Worm (Caenorhabditis elegans): ENCODE measurements around the gene cnc-1.

The cnc-1 gene

ce11 chrV:1467444-1467843 lies 23.4 kb upstream of the cnc-1 start, which contains the start of gene gid-8:
gid-8 (plus strand) TSS chrV:1467744.
- TF ChIP-seq nhr-11 (tag; optimal IDR thresholded peaks at IDR 0.05): no peak
- no peak for TF ChIP-seq lin-38 (GFP tag; IDR thresholded peaks at IDR 0.05)
- TF ChIP-seq unc-39 (tag; optimal IDR thresholded peaks at IDR 0.05): no peak

DNA sequence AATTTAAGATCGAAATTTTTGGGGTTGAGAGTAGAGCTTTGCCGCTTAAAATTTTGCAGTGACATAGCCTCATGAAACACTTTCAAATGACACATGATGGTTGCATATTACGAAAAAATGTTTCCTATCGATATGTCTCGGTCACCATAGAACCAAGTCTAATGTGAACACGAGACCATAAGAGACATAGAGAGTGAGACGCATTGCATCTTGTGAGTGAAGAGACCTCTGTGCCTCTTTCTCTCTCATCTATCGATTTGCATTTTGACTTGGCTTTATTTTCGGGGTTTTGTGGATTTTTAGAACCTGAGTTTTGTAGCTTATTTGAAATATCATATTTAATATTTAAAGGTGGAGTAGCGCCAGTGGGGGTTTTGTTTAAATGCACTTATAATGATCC lies 22.9 kb upstream of the cnc-1 start:
- no peak for TF ChIP-seq F44E2.7 (GFP tag; IDR thresholded peaks at IDR 0.05)
- peak; percentile 43 for TF ChIP-seq dve-1 (tag; optimal IDR thresholded peaks at IDR 0.05; ENCODE audit: insufficient read depth)
- TF ChIP-seq gei-8 (GFP tag; optimal IDR thresholded peaks at IDR 0.05): no peak
- no peak for TF ChIP-seq fos-1 (tag; optimal IDR thresholded peaks at IDR 0.05)
- no peak for TF ChIP-seq zip-11 (GFP tag; IDR thresholded peaks at IDR 0.05)
- TF ChIP-seq mes-2 (tag; optimal IDR thresholded peaks at IDR 0.05; ENCODE audit: poor library complexity, severe bottlenecking): peak; percentile 57
- peak in 1 of 2 experiments; percentile 65 for TF ChIP-seq mdl-1 (tag; optimal IDR thresholded peaks at IDR 0.05)
- TF ChIP-seq ama-1 (optimal IDR thresholded peaks at IDR 0.05): no peak
- no peak for TF ChIP-seq egl-27 (tag; optimal IDR thresholded peaks at IDR 0.05)
- TF ChIP-seq dmd-6 (GFP tag; IDR thresholded peaks at IDR 0.05): peak; percentile 50
- TF ChIP-seq unc-62 (GFP tag; optimal IDR thresholded peaks at IDR 0.05 in 1 of 2): peak in 1 of 2 experiments; percentile 38
- TF ChIP-seq unc-62 (tag; optimal IDR thresholded peaks at IDR 0.05): no peak
- TF ChIP-seq nhr-25 (tag; optimal IDR thresholded peaks at IDR 0.05; ENCODE audit: borderline replicate concordance, insufficient read depth): no peak
- no peak for TF ChIP-seq daf-12 (tag; optimal IDR thresholded peaks at IDR 0.05)
- TF ChIP-seq spr-1 (tag; optimal IDR thresholded peaks at IDR 0.05): no peak
- TF ChIP-seq pha-4 (GFP tag; IDR thresholded peaks at IDR 0.05): no peak
- no peak for TF ChIP-seq pha-4 (tag; optimal IDR thresholded peaks at IDR 0.05)
- TF ChIP-seq ceh-44 (GFP tag; IDR thresholded peaks at IDR 0.05): no peak
- no peak for TF ChIP-seq D1046.2 (GFP tag; IDR thresholded peaks at IDR 0.05)
- no peak for TF ChIP-seq ctbp-1 (GFP tag; IDR thresholded peaks at IDR 0.05)
- TF ChIP-seq madf-9 (GFP tag; conservative IDR thresholded peaks at IDR 0.05): no peak
- TF ChIP-seq hif-1 (tag; optimal IDR thresholded peaks at IDR 0.05): no peak
- TF ChIP-seq unc-39 (tag; optimal IDR thresholded peaks at IDR 0.05): no peak
- no peak for TF ChIP-seq set-16 (GFP tag; IDR thresholded peaks at IDR 0.05)
- no peak for TF ChIP-seq Y105C5A.15 (GFP tag; IDR thresholded peaks at IDR 0.05)
- no peak for TF ChIP-seq ztf-7 (tag; optimal IDR thresholded peaks at IDR 0.05)
- TF ChIP-seq mep-1 (tag; optimal IDR thresholded peaks at IDR 0.05): peak; percentile 31
- no peak for TF ChIP-seq ZK337.2 (GFP tag; IDR thresholded peaks at IDR 0.05)
- TF ChIP-seq nhr-76 (tag; optimal IDR thresholded peaks at IDR 0.05): no peak
- TF ChIP-seq lim-7 (GFP tag; IDR thresholded peaks at IDR 0.05): no peak
- TF ChIP-seq T26A8.4 (GFP tag; IDR thresholded peaks at IDR 0.05): no peak
- no peak for TF ChIP-seq attf-4 (tag; optimal IDR thresholded peaks at IDR 0.05)
- TF ChIP-seq lin-15B (tag; optimal IDR thresholded peaks at IDR 0.05): no peak
- peak; percentile 36 for TF ChIP-seq nhr-28 (tag; optimal IDR thresholded peaks at IDR 0.05)
- TF ChIP-seq tra-1 (GFP tag; IDR thresholded peaks at IDR 0.05): no peak
- TF ChIP-seq lin-1 (GFP tag; IDR thresholded peaks at IDR 0.05): no peak
- no peak for TF ChIP-seq Y75B8A.6 (GFP tag; IDR thresholded peaks at IDR 0.05)
- no peak for TF ChIP-seq ceh-28 (tag; optimal IDR thresholded peaks at IDR 0.05)
- no peak for TF ChIP-seq daf-16 (GFP tag; optimal IDR thresholded peaks at IDR 0.05)
- TF ChIP-seq daf-16 (tag; optimal IDR thresholded peaks at IDR 0.05): no peak
- TF ChIP-seq F37D6.2 (tag; optimal IDR thresholded peaks at IDR 0.05): no peak
- TF ChIP-seq cey-2 (tag; optimal IDR thresholded peaks at IDR 0.05; ENCODE audit: borderline replicate concordance, insufficient read depth): no peak
- TF ChIP-seq nhr-48 (tag; optimal IDR thresholded peaks at IDR 0.05): no peak
- TF ChIP-seq arid-1 (GFP tag; conservative IDR thresholded peaks at IDR 0.05): no peak
- peak; percentile 97 for TF ChIP-seq hlh-30 (tag; optimal IDR thresholded peaks at IDR 0.05; ENCODE audit: insufficient read depth)
- peak; percentile 42 for TF ChIP-seq hlh-11 (tag; optimal IDR thresholded peaks at IDR 0.05)
- TF ChIP-seq R02D3.7 (tag; optimal IDR thresholded peaks at IDR 0.05): no peak
- no peak for TF ChIP-seq lin-39 (tag; optimal IDR thresholded peaks at IDR 0.05)
